Worm (Caenorhabditis elegans) whole organism, late embryonic: ENCODE measurements around the gene rps-5.

Source experiments
- ama-1 ChIP-seq: fragments of 150-350 bp; optimal IDR thresholded peaks from 2 replicates; lab custom pipeline; 2014
- ceh-6 ChIP-seq: fragments of 200-800 bp; sonication (Bioruptor generic); optimal IDR thresholded peaks from 2 replicates; lab custom pipeline; 2018; ENCODE audit warnings: mild to moderate bottlenecking, missing genetic modification characterization, missing compliant biosample characterization
- elt-2 ChIP-seq: sonication (generic microtip); optimal IDR thresholded peaks from 2 replicates; lab custom pipeline; 2016; ENCODE audit warnings: missing genetic modification reagents, missing genetic modification characterization, missing compliant biosample characterization
- fkh-10 ChIP-seq: fragments of 150-350 bp; optimal IDR thresholded peaks from 2 replicates; lab custom pipeline; 2014; ENCODE audit warnings: missing biosample characterization, missing genetic modification reagents, missing genetic modification characterization
- hlh-15 ChIP-seq: sonication (generic microtip); optimal IDR thresholded peaks from 2 replicates; lab custom pipeline; 2016; ENCODE audit warnings: missing genetic modification characterization, missing compliant biosample characterization
- lim-6 ChIP-seq: sonication (generic microtip); optimal IDR thresholded peaks from 2 replicates; lab custom pipeline; 2016; ENCODE audit warnings: missing genetic modification characterization, missing compliant biosample characterization
- lin-11 ChIP-seq: fragments of 200-800 bp; sonication (Bioruptor generic); optimal IDR thresholded peaks from 2 replicates; lab custom pipeline; 2018; ENCODE audit warnings: mild to moderate bottlenecking, missing genetic modification characterization, missing compliant biosample characterization
- nfya-1 ChIP-seq: sonication (generic microtip); optimal IDR thresholded peaks from 2 replicates; lab custom pipeline; 2017; ENCODE audit warnings: missing genetic modification characterization, mild to moderate bottlenecking, missing compliant biosample characterization, antibody characterized with exemption, moderate library complexity
- nhr-11 ChIP-seq: fragments of 150-350 bp; optimal IDR thresholded peaks from 2 replicates; lab custom pipeline; 2014; ENCODE audit warnings: missing biosample characterization, missing genetic modification characterization
- npax-4 ChIP-seq: sonication (generic microtip); optimal IDR thresholded peaks from 2 replicates; lab custom pipeline; 2016; ENCODE audit warnings: missing genetic modification characterization, missing compliant biosample characterization
- pqm-1 ChIP-seq: sonication (generic microtip); optimal IDR thresholded peaks from 2 replicates; lab custom pipeline; 2016; ENCODE audit warnings: missing genetic modification characterization, missing compliant biosample characterization
- sdc-2 ChIP-seq: sonication (generic microtip); optimal IDR thresholded peaks from 2 replicates; lab custom pipeline; 2016; ENCODE audit warnings: missing genotype, missing genetic modification characterization, missing compliant biosample characterization
- unc-3 ChIP-seq, 2 experiments: fragments of 200-800 bp in 1 of 2; sonication (Bioruptor generic) in 1 of 2; sonication (generic microtip) in 1 of 2; conservative IDR thresholded peaks in 1 of 2; optimal IDR thresholded peaks in 1 of 2; 2 replicates each; pipeline versions ENCODE4 v1.3.6 to Lab custom; 2016 to 2022; ENCODE audit warnings: missing compliant biosample characterization in 2 of 2, missing genetic modification characterization in 2 of 2, missing genetic modification reagents in 1 of 2
- unc-42 ChIP-seq: sonication (generic microtip); optimal IDR thresholded peaks from 2 replicates; lab custom pipeline; 2016; ENCODE audit warnings: missing genotype, missing genetic modification characterization, missing compliant biosample characterization

DNA sequence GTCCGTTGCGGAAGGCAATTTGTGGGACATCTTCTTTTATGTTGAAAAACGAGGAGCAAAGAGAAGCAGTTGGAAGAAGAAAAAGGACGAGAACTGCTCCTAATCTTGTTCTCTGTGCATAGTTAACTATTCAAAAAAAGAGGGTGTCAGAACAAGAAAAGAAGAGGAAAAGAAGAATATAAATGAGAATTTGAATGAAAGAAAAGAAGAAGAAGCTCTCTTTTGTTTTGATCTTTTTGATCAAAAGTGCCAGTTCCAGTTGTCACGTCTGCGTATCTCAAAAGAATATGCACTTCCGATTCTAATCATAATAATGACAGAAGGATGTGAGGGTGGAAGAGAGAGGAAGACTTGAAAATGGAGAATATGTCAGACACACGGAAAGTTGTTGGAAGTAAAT is 15.9 kb downstream of the rps-5 start, which contains the start of gene M7.8:
- no peak for TF ChIP-seq nfya-1
- no peak for TF ChIP-seq ama-1 (lab: Kevin White, UChicago)
- no peak for TF ChIP-seq elt-2
- TF ChIP-seq unc-3 (GFP tag; conservative IDR thresholded peaks at IDR 0.05; lab: Robert Waterston, UW): no peak
- TF ChIP-seq unc-3 (tag; optimal IDR thresholded peaks at IDR 0.05; lab: Kevin White, UChicago): no peak
- TF ChIP-seq pqm-1 (tag; lab: Kevin White, UChicago): no peak
- no peak for TF ChIP-seq npax-4 (tag; lab: Kevin White, UChicago)
- TF ChIP-seq lim-6 (tag; lab: Kevin White, UChicago): no peak
- TF ChIP-seq unc-42: peak; percentile 41
- TF ChIP-seq fkh-10 (GFP tag; lab: Kevin White, UChicago): no peak
- TF ChIP-seq lin-11 (tag; lab: Kevin White, UChicago): no peak
- TF ChIP-seq ceh-6: no peak
- no peak for TF ChIP-seq hlh-15 (tag; lab: Kevin White, UChicago)
- no peak for TF ChIP-seq sdc-2 (tag; lab: Kevin White, UChicago)
- TF ChIP-seq nhr-11 (tag; lab: Kevin White, UChicago): no peak
